Fruit fly (Drosophila melanogaster) whole organism, wandering third instar larva: ENCODE data around the gene CG17026.

ENCODE experiments used
- Abd-B ChIP-seq: fragments of >200 bp; optimal IDR thresholded peaks from 2 replicates; lab custom pipeline; 2017; ENCODE audit warnings: missing biosample characterization, missing genetic modification characterization
- CG32264 ChIP-seq: fragments of 200-800 bp; sonication (Bioruptor generic); optimal IDR thresholded peaks from 2 replicates; lab custom pipeline; 2016; ENCODE audit warnings: missing biosample characterization, missing genetic modification characterization
- CG9705 ChIP-seq: fragments of 200-800 bp; sonication (Bioruptor generic); optimal IDR thresholded peaks from 2 replicates; lab custom pipeline; 2018; ENCODE audit warnings: missing biosample characterization, mild to moderate bottlenecking, missing genetic modification characterization
- CrebA ChIP-seq: fragments of 200-800 bp; sonication (Bioruptor generic); optimal IDR thresholded peaks from 2 replicates; lab custom pipeline; 2016; ENCODE audit warnings: missing biosample characterization, mild to moderate bottlenecking, missing genetic modification characterization, borderline replicate concordance
- Dfd ChIP-seq: fragments of >200 bp; optimal IDR thresholded peaks from 2 replicates; lab custom pipeline; 2017; ENCODE audit warnings: missing biosample characterization, missing genetic modification characterization
- Dif ChIP-seq: fragments of 200-275, 200-300 bp; sonication (Bioruptor generic); optimal IDR thresholded peaks from 2 replicates; lab custom pipeline; 2018; ENCODE audit warnings: missing biosample characterization, missing genetic modification characterization; ENCODE audit not compliant: partially characterized antibody
- GATAd ChIP-seq: sonication (Bioruptor generic); optimal IDR thresholded peaks from 2 replicates; lab custom pipeline; 2016; ENCODE audit warnings: missing biosample characterization, missing genetic modification characterization
- HLH106 ChIP-seq: fragments of 200-800 bp; optimal IDR thresholded peaks from 3 replicates; lab custom pipeline; 2019; ENCODE audit warnings: missing biosample characterization, mild to moderate bottlenecking, missing genetic modification characterization, moderate library complexity
- Hnf4 ChIP-seq: fragments of 200-800 bp; sonication (Bioruptor generic); optimal IDR thresholded peaks from 2 replicates; lab custom pipeline; 2016; ENCODE audit warnings: missing biosample characterization, mild to moderate bottlenecking, missing genetic modification characterization
- Hr78 ChIP-seq: fragments of >200 bp; optimal IDR thresholded peaks from 2 replicates; lab custom pipeline; 2017; ENCODE audit warnings: missing biosample characterization, missing genetic modification characterization
- Hr83 ChIP-seq: fragments of 200-300 bp; sonication (Bioruptor generic); optimal IDR thresholded peaks from 2 replicates; lab custom pipeline; 2016; ENCODE audit warnings: missing biosample characterization, mild to moderate bottlenecking, missing genetic modification characterization, moderate library complexity; ENCODE audit not compliant: poor library complexity, severe bottlenecking
- Jra ChIP-seq: sonication (Bioruptor generic); optimal IDR thresholded peaks from 2 replicates; lab custom pipeline; 2016; ENCODE audit warnings: missing biosample characterization, missing genetic modification characterization
- Mio ChIP-seq: sonication (Bioruptor generic); optimal IDR thresholded peaks from 2 replicates; lab custom pipeline; 2016; ENCODE audit warnings: missing biosample characterization, missing genetic modification characterization
- Myc ChIP-seq: fragments of >200 bp; optimal IDR thresholded peaks from 2 replicates; lab custom pipeline; 2017
- N ChIP-seq: fragments of >200 bp; optimal IDR thresholded peaks from 2 replicates; lab custom pipeline; 2018; ENCODE audit warnings: missing biosample characterization, missing external identifiers, missing genetic modification characterization
- OdsH ChIP-seq: fragments of 200-800 bp; sonication (Bioruptor generic); optimal IDR thresholded peaks from 2 replicates; lab custom pipeline; 2016; ENCODE audit warnings: missing biosample characterization, mild to moderate bottlenecking, missing genetic modification characterization
- Rel ChIP-seq, 2 experiments: fragments of 200-800 bp; sonication (Bioruptor generic) in 1 of 2; optimal IDR thresholded peaks; 2 replicates in 1 of 2; 3 replicates in 1 of 2; lab custom pipeline; 2016 to 2019; ENCODE audit warnings: mild to moderate bottlenecking in 2 of 2, missing biosample characterization in 2 of 2, missing genetic modification characterization in 2 of 2, moderate library complexity in 1 of 2
- Sp1 ChIP-seq: fragments of 200-800 bp; sonication (Bioruptor generic); optimal IDR thresholded peaks from 3 replicates; lab custom pipeline; 2019; ENCODE audit warnings: missing biosample characterization, mild to moderate bottlenecking, missing genetic modification characterization, moderate library complexity
- Vsx2 ChIP-seq: fragments of 200-300, 225-300 bp; sonication (Bioruptor generic); optimal IDR thresholded peaks from 2 replicates; lab custom pipeline; 2018; ENCODE audit warnings: missing biosample characterization, missing genetic modification characterization; ENCODE audit not compliant: partially characterized antibody
- br ChIP-seq: fragments of 200-800 bp; sonication (Bioruptor generic); optimal IDR thresholded peaks from 2 replicates; lab custom pipeline; 2016; ENCODE audit warnings: missing biosample characterization, missing genetic modification characterization
- brk ChIP-seq: fragments of 200-800 bp; sonication (Bioruptor generic); optimal IDR thresholded peaks from 2 replicates; lab custom pipeline; 2016; ENCODE audit warnings: missing biosample characterization, mild to moderate bottlenecking, missing genetic modification characterization
- dl ChIP-seq, 2 experiments: fragments of 175-275, 200-275 bp in 1 of 2; fragments of 200-275 bp in 1 of 2; sonication (Bioruptor generic); optimal IDR thresholded peaks; lab custom pipeline; 2018; ENCODE audit warnings: mild to moderate bottlenecking in 2 of 2, missing biosample characterization in 2 of 2, missing genetic modification characterization in 2 of 2, moderate library complexity in 2 of 2; ENCODE audit not compliant: partially characterized antibody in 2 of 2, insufficient read depth in 1 of 2
- dmrt93B ChIP-seq: fragments of 200-800 bp; sonication (Bioruptor generic); optimal IDR thresholded peaks from 2 replicates; lab custom pipeline; 2018; ENCODE audit warnings: missing biosample characterization, mild to moderate bottlenecking, missing genetic modification characterization
- dsf ChIP-seq: sonication (Bioruptor generic); optimal IDR thresholded peaks from 2 replicates; lab custom pipeline; 2016; ENCODE audit warnings: missing biosample characterization, missing genetic modification characterization, borderline replicate concordance
- ey ChIP-seq: fragments of 200-800 bp; sonication (Bioruptor generic); optimal IDR thresholded peaks from 2 replicates; lab custom pipeline; 2016; ENCODE audit warnings: missing biosample characterization, missing genetic modification characterization
- foxo ChIP-seq, 2 experiments: fragments of 200-800 bp; sonication (Bioruptor generic); optimal IDR thresholded peaks; 2 replicates in 1 of 2; 3 replicates in 1 of 2; lab custom pipeline; 2016 to 2017; ENCODE audit warnings: missing biosample characterization in 2 of 2, missing genetic modification characterization in 2 of 2
- fru ChIP-seq: fragments of 200-800 bp; sonication (Bioruptor generic); optimal IDR thresholded peaks from 3 replicates; lab custom pipeline; 2016; ENCODE audit warnings: missing biosample characterization, mild to moderate bottlenecking, missing genetic modification characterization
- h ChIP-seq: fragments of 200-800 bp; sonication (Bioruptor generic); optimal IDR thresholded peaks from 3 replicates; lab custom pipeline; 2016; ENCODE audit warnings: missing biosample characterization, mild to moderate bottlenecking, missing genetic modification characterization
- jim ChIP-seq: fragments of 175-275, 200-325 bp; sonication (Bioruptor generic); optimal IDR thresholded peaks from 2 replicates; lab custom pipeline; 2016; ENCODE audit warnings: missing biosample characterization, mild to moderate bottlenecking, missing genetic modification characterization
- lola ChIP-seq: fragments of >200 bp; optimal IDR thresholded peaks from 2 replicates; lab custom pipeline; 2017; ENCODE audit warnings: missing biosample characterization, missing genetic modification characterization
- pan ChIP-seq: fragments of >200 bp; optimal IDR thresholded peaks from 2 replicates; lab custom pipeline; 2017
- psq ChIP-seq: fragments of 200-800 bp; sonication (Bioruptor generic); optimal IDR thresholded peaks from 3 replicates; lab custom pipeline; 2017; ENCODE audit warnings: missing biosample characterization, mild to moderate bottlenecking, missing genetic modification characterization, moderate library complexity
- rgr ChIP-seq: fragments of 200-800 bp; sonication (Bioruptor generic); optimal IDR thresholded peaks from 3 replicates; lab custom pipeline; 2016; ENCODE audit warnings: missing biosample characterization, mild to moderate bottlenecking, missing genetic modification characterization
- sage ChIP-seq: fragments of 200-800 bp; sonication (Bioruptor generic); optimal IDR thresholded peaks from 2 replicates; lab custom pipeline; 2016; ENCODE audit warnings: missing biosample characterization, mild to moderate bottlenecking, missing genetic modification characterization
- sv ChIP-seq: fragments of 200-800 bp; sonication (Bioruptor generic); optimal IDR thresholded peaks from 3 replicates; lab custom pipeline; 2016; ENCODE audit warnings: missing biosample characterization, missing genetic modification characterization
- tai ChIP-seq: sonication (Bioruptor generic); optimal IDR thresholded peaks from 2 replicates; lab custom pipeline; 2016; ENCODE audit warnings: missing biosample characterization, missing genetic modification characterization
- usp ChIP-seq: fragments of >200 bp; optimal IDR thresholded peaks from 2 replicates; lab custom pipeline; 2017; ENCODE audit warnings: missing biosample characterization, missing genetic modification characterization
- woc ChIP-seq: sonication (Bioruptor generic); optimal IDR thresholded peaks from 2 replicates; lab custom pipeline; 2016; ENCODE audit warnings: missing biosample characterization, mild to moderate bottlenecking, missing genetic modification characterization

Gene CG17026

DNA sequence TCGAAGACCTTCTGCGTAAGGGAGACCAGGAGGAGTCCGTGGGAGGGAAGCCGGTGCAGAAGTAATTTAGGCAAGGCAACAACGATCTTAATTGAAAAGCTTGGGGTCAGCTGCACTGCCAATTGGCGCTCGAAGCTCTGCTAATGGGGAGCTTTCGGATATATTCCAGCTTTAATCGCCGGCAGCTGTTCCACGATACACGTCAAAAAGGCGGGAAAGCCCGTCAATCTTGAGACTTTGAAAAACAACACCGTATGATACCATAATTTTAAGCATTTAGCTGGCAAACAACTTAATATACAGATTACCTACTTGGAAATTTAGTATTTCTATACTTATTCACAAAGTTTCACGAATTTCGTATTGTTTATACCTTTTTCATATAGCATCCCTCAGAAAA lies 6.2 kb downstream of the CG17026 start:
- TF ChIP-seq br (GFP tag; lab: Kevin White, UChicago) (no peak), Rel (GFP tag; optimal IDR thresholded peaks at IDR 0.05; lab: Kevin White, UChicago) (no peak), Rel (tag; optimal IDR thresholded peaks at IDR 0.05; lab: Kevin White, UChicago) (peak; percentile 62)
- TF ChIP-seq, all 38 proteins: peak for 1

DNA sequence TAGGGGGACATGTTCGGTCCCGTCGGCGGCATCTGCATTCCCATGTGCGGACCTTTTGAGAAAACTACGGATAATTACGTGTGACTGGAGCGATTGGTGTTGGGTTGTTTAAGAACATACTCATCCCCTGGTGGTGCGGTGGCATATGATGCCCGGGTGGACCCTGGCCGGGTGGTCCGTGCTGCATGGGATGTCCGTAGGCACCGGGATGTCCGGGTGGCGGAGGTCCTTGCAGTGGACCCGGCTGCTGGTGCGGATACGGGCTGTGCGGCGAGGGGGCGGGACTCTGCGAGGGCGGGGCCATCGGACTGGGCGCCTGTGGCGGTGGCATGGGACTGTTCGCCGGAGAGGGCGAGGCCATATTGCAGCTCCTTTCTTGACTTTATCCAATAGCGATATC lies 7.0 kb downstream of the CG17026 start:
- TF ChIP-seq Jra (no peak), Dfd (GFP tag; lab: Kevin White, UChicago) (peak; percentile 80), Mio (GFP tag; lab: Kevin White, UChicago) (no peak), sv (GFP tag; lab: Kevin White, UChicago) (no peak), HLH106 (no peak), GATAd (no peak), dsf (no peak), Vsx2 (no peak), lola (GFP tag; lab: Kevin White, UChicago) (no peak)

DNA sequence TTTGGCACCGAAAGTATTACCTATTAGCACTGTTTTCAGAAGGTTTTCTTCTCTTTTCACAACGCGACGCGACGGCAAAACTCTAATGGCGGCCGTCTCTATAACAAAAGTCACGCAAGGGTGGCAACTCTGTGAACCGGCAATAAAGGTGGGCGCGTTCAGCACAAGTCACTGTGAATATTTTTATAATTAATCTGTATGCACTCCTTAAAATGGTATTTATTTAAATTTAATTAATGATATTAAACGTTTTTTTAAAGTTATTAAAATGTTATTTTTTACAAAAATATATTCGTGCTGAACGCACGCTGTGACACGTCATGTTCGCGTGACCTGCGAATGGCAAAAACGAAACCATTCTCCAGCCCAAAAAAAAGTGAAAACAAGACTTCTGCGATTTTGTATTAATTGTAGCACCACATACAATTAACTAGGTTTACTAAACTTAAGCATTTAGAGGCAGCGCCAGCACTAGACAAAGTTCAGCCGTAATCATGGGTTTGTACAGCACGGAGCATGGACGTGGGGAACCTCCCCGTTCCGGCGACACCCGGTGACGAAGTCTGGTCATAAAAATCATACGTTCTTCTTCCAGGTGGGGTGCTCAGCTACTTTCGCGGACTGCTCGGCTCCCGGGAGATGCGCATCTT lies 7.7 kb downstream of the CG17026 start, which contains the start of the genes brm and Arl1:
Gene brm, minus strand, starts transcription at position 87 of the 650 bp plus-strand sequence.
Gene Arl1, plus strand, starts transcription at position 353 of the 650 bp plus-strand sequence.
- no peak for TF ChIP-seq tai (GFP tag; lab: Kevin White, UChicago)
- no peak for TF ChIP-seq Dfd (GFP tag; lab: Kevin White, UChicago)
- TF ChIP-seq Hnf4 (GFP tag; lab: Kevin White, UChicago) = peak; percentile 94
- TF ChIP-seq jim (GFP tag; lab: Kevin White, UChicago) = peak; percentile 26
- no peak for TF ChIP-seq lola (GFP tag; lab: Kevin White, UChicago)
- TF ChIP-seq dsf = peak; percentile 89
- TF ChIP-seq sv (GFP tag; lab: Kevin White, UChicago) = peak; percentile 97
- TF ChIP-seq Myc (lab: Kevin White, UChicago) = no peak
- peak; percentile 92 for TF ChIP-seq woc (GFP tag; lab: Kevin White, UChicago)
- TF ChIP-seq GATAd = peak; percentile 86
- peak; percentile 95 for TF ChIP-seq Rel (GFP tag; optimal IDR thresholded peaks at IDR 0.05; lab: Kevin White, UChicago)
- peak; percentile 96 for TF ChIP-seq Rel (tag; optimal IDR thresholded peaks at IDR 0.05; lab: Kevin White, UChicago)
- no peak for TF ChIP-seq usp (GFP tag; lab: Kevin White, UChicago)
- TF ChIP-seq Vsx2 = no peak
- TF ChIP-seq CG9705 = peak; percentile 99
- no peak for TF ChIP-seq pan (lab: Kevin White, UChicago)
- peak; percentile 58 to 98 for TF ChIP-seq foxo (GFP tag; optimal IDR thresholded peaks at IDR 0.05; lab: Kevin White, UChicago)
- TF ChIP-seq br (GFP tag; lab: Kevin White, UChicago) = peak; percentile 92
- no peak for TF ChIP-seq brk (GFP tag; lab: Kevin White, UChicago)
- peak; percentile 75 for TF ChIP-seq Hr83 (GFP tag; lab: Kevin White, UChicago)
- peak; percentile 90 for TF ChIP-seq fru (GFP tag; lab: Kevin White, UChicago)
- no peak for TF ChIP-seq Dif (GFP tag; lab: Kevin White, UChicago)
- peak; percentile 98 for TF ChIP-seq h
- no peak for TF ChIP-seq Abd-B
- peak; percentile 94 for TF ChIP-seq ey (GFP tag; lab: Kevin White, UChicago)
- peak; percentile 87 for TF ChIP-seq CG32264 (GFP tag; lab: Kevin White, UChicago)
- no peak for TF ChIP-seq N
- peak; percentile 100 for TF ChIP-seq HLH106
- peak; percentile 97 for TF ChIP-seq OdsH (GFP tag; lab: Kevin White, UChicago)
- peak; percentile 99 for TF ChIP-seq Sp1 (GFP tag; lab: Kevin White, UChicago)
- peak; percentile 98 for TF ChIP-seq dmrt93B
- TF ChIP-seq Mio (GFP tag; lab: Kevin White, UChicago) = peak; percentile 81
- peak; percentile 76 for TF ChIP-seq Jra
- TF ChIP-seq CrebA (GFP tag; lab: Kevin White, UChicago) = no peak
- TF ChIP-seq dl (GFP tag; optimal IDR thresholded peaks at IDR 0.05; lab: Kevin White, UChicago; ENCODE audit: insufficient read depth in 1 of 2, partially characterized antibody in 2 of 2) = no peak
- TF ChIP-seq rgr = peak; percentile 99
- peak; percentile 96 for TF ChIP-seq psq (GFP tag; lab: Kevin White, UChicago)
- TF ChIP-seq sage = peak; percentile 97
- TF ChIP-seq Hr78 (GFP tag; lab: Kevin White, UChicago) = no peak
